Worm (Caenorhabditis elegans): ENCODE measurements around the gene C49F5.6.

C49F5.6 gene

DNA sequence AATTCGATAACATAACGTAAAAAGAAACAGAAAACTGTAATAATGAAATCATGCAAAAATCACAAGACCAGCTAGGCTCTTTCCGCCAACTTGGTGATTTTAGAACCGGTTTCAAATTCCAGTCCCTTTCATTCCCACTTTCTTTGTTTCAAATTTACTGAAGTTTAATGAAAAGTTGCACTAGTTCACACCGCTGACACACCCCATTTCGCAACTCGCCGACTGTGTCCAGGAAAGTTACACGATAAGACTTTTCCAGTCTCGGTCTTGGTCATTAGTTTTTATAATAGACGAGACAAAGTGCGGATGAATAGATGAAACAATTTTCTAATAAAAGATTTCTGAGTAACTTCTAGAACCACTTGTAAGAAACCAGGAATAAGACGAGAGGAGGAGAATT, 15.9 kb downstream of the C49F5.6 start:
- TF ChIP-seq dve-1 (tag; optimal IDR thresholded peaks at IDR 0.05): no peak
- no peak for TF ChIP-seq rnt-1 (tag; optimal IDR thresholded peaks at IDR 0.05)
- no peak for TF ChIP-seq C38D4.7 (GFP tag; optimal IDR thresholded peaks at IDR 0.05)
- TF ChIP-seq ceh-6 (GFP tag; optimal IDR thresholded peaks at IDR 0.05): no peak
- no peak for TF ChIP-seq lin-11 (tag; optimal IDR thresholded peaks at IDR 0.05)
- TF ChIP-seq pat-9 (tag; optimal IDR thresholded peaks at IDR 0.05): no peak
- TF ChIP-seq T23F11.4 (GFP tag; optimal IDR thresholded peaks at IDR 0.05): no peak
- no peak for TF ChIP-seq sox-2 (GFP tag; IDR thresholded peaks at IDR 0.05)
- no peak for TF ChIP-seq unc-86 (tag; optimal IDR thresholded peaks at IDR 0.05)
- no peak for TF ChIP-seq nfya-1 (tag; optimal IDR thresholded peaks at IDR 0.05)

DNA sequence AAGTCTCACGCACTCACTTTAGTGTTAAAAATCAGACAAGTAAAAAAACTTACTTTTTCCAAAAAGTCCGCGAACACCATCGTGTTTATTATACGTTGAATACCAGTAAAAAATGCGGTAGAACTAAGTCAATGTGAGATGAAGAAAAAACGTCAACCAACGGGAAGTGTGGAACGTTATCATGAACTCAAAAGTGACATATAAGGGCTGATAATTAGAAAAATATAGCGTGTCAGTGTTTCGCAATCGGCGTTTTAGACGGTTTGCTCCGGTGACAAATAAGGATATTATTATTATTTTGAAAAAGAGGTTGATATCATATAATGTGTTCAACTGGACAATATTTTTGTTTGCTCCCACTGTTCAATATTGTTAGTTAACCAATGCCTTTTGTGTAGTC, 16.8 kb downstream of the C49F5.6 start:
- no peak for TF ChIP-seq hlh-6 (tag; optimal IDR thresholded peaks at IDR 0.05)
- TF ChIP-seq nhr-11 (tag; optimal IDR thresholded peaks at IDR 0.05): no peak
- TF ChIP-seq ceh-31 (tag; optimal IDR thresholded peaks at IDR 0.05): no peak
- TF ChIP-seq mec-3 (tag; optimal IDR thresholded peaks at IDR 0.05; ENCODE audit: borderline replicate concordance): no peak
- TF ChIP-seq pag-3 (tag; optimal IDR thresholded peaks at IDR 0.05; ENCODE audit: borderline replicate concordance): no peak
- no peak for TF ChIP-seq C38D4.7 (GFP tag; optimal IDR thresholded peaks at IDR 0.05)
- no peak for TF ChIP-seq ceh-48 (tag; optimal IDR thresholded peaks at IDR 0.05)
- no peak for TF ChIP-seq ets-4 (tag; optimal IDR thresholded peaks at IDR 0.05)
- TF ChIP-seq C08G9.2 (tag; optimal IDR thresholded peaks at IDR 0.05): no peak
- no peak for TF ChIP-seq hlh-8 (tag; optimal IDR thresholded peaks at IDR 0.05)

DNA sequence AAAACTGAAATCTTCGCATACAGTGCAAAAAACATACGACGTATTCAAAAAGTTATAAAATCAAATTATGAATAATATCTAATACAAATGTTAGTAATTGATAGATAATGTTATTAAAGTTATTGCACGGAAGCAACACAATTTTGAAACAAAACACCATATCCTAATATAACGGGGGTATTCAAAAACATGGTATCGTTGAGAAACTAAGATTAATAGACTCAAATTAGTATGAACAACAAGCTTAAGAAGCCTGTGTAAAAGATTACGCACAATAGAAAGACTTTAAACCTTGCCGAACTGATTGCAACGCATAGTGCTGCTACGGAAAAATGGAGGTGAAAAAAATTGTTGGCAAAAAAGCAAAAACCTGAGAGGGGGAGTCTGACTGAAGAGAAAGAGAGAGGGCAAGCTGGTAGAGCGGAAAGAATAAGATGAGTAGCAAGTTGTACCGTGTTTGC, 17.4 kb downstream of the C49F5.6 start, which contains the start of gene sma-5:
TSS of gene sma-5 (minus strand) at position 51 of the 461 bp plus-strand sequence.
- no peak for TF ChIP-seq ceh-31 (tag; optimal IDR thresholded peaks at IDR 0.05)
- peak; percentile 39 for TF ChIP-seq pax-1 (tag; optimal IDR thresholded peaks at IDR 0.05)

DNA sequence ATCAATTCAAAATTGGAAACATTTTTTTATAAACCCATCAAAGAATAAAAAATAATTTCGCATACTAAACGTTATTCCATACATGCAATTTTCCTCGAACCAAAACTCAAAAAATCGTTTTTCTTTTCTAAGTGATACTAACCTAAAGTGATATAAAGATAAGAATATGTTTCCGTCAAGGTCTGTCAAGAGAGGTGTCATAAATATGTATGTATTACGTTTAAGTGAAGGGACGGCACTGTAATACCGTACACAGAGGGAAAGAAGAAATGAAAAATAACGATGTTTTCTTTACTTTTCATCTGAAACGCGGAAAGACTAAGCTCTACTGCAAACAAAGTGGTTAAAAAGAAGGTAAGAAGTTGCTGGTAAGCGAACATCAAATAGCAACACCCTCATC, 18.4 kb downstream of the C49F5.6 start:
- TF ChIP-seq ceh-22 (tag; optimal IDR thresholded peaks at IDR 0.05) (no peak), nhr-11 (tag; optimal IDR thresholded peaks at IDR 0.05) (no peak), C38D4.7 (GFP tag; optimal IDR thresholded peaks at IDR 0.05) (no peak), T23F11.4 (GFP tag; optimal IDR thresholded peaks at IDR 0.05) (no peak), ceh-14 (tag; optimal IDR thresholded peaks at IDR 0.05) (no peak), ref-2 (tag; optimal IDR thresholded peaks at IDR 0.05) (no peak), sdc-2 (tag; optimal IDR thresholded peaks at IDR 0.05) (no peak), tbx-7 (tag; optimal IDR thresholded peaks at IDR 0.05) (no peak), tbx-2 (tag; optimal IDR thresholded peaks at IDR 0.05) (no peak)

DNA sequence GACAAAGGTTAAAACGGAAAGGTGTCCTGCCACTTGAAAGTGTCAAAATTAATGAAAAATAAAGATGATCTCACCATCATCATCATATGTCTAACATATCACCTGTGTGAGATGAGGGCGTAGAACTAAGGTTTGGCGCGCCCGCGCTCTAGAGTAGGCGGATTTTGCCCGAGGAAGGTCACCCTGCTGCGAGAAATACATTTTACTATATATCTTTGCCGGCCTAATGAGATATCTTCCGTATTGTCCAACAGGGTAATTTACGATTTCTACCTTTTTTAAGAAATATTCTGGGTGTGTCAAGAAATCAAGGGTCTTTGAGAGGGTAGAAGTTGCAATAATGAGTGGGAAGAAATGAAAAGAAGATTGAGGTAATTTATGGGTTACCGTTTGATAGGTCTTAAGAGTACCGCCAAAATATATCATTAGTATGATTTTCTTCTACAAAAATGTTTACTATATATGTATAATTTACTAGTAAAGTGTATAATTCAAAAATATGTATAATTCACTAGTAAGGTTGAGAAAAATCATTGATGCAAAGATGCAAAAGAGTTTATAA, 19.9 kb downstream of the C49F5.6 start:
- TF ChIP-seq ahr-1 (tag; optimal IDR thresholded peaks at IDR 0.05) (no peak), ref-2 (tag; optimal IDR thresholded peaks at IDR 0.05) (peak; percentile 53)

DNA sequence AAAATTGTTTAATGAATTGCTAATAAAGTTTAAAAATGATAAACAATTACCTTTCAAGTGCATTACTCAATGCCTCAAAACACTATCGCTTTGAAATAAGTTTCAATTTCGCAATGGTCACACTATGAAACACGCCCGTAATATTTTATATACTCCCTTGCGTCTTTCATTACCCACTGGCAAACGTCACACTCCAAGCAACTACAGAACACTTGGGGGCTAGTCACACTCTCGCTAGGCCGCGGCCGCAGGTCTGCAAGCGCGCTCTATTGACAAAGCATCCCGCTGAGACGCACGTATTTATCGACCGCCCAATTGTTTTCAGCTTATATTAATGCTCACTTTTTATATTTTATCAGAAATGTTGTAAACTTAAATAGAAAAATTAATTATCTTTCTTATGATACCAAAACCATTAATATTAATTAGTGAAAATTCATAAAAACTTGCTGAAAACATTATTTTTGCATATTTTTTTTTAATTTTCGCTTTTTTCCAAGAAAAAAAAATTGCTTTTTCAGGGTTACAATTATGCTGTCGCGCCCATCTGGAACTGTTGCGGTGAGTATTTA, 29.9 kb downstream of the C49F5.6 start, which contains the start of the genes nmat-1 and ucr-2.1:
TSS of gene nmat-1 (minus strand) at position 136 of the 572 bp plus-strand sequence.
TSS of gene ucr-2.1 (plus strand) at position 522 of the 572 bp plus-strand sequence.
- TF ChIP-seq ceh-14 (tag; optimal IDR thresholded peaks at IDR 0.05): peak; percentile 62
- TF ChIP-seq unc-55 (GFP tag; optimal IDR thresholded peaks at IDR 0.05): peak; percentile 45
- TF ChIP-seq dve-1 (tag; optimal IDR thresholded peaks at IDR 0.05): peak; percentile 37
- TF ChIP-seq ceh-30 (tag; optimal IDR thresholded peaks at IDR 0.05): peak; percentile 36
- no peak for TF ChIP-seq ttx-3 (tag; optimal IDR thresholded peaks at IDR 0.05)
- no peak for TF ChIP-seq ceh-22 (tag; optimal IDR thresholded peaks at IDR 0.05)
- no peak for TF ChIP-seq hlh-8 (tag; optimal IDR thresholded peaks at IDR 0.05)
- TF ChIP-seq tbx-2 (tag; optimal IDR thresholded peaks at IDR 0.05): peak; percentile 54
- TF ChIP-seq ztf-16 (tag; optimal IDR thresholded peaks at IDR 0.05): peak; percentile 9
- TF ChIP-seq ceh-34 (tag; optimal IDR thresholded peaks at IDR 0.05): peak; percentile 12
- peak; percentile 33 for TF ChIP-seq unc-42 (tag; optimal IDR thresholded peaks at IDR 0.05)
- TF ChIP-seq ahr-1 (tag; optimal IDR thresholded peaks at IDR 0.05): no peak
- peak; percentile 35 for TF ChIP-seq rnt-1 (tag; optimal IDR thresholded peaks at IDR 0.05)
- peak; percentile 74 for TF ChIP-seq ceh-31 (tag; optimal IDR thresholded peaks at IDR 0.05)
- TF ChIP-seq pros-1 (tag; optimal IDR thresholded peaks at IDR 0.05): no peak
- peak; percentile 98 for TF ChIP-seq ref-2 (tag; optimal IDR thresholded peaks at IDR 0.05)
- peak; percentile 37 for TF ChIP-seq nfya-1 (tag; optimal IDR thresholded peaks at IDR 0.05)
- TF ChIP-seq ets-4 (tag; optimal IDR thresholded peaks at IDR 0.05): peak; percentile 46
- peak; percentile 64 for TF ChIP-seq C08G9.2 (tag; optimal IDR thresholded peaks at IDR 0.05)
- no peak for TF ChIP-seq pha-4 (tag; optimal IDR thresholded peaks at IDR 0.05)
- peak; percentile 18 for TF ChIP-seq pqm-1 (tag; optimal IDR thresholded peaks at IDR 0.05)
- TF ChIP-seq pha-2 (tag; optimal IDR thresholded peaks at IDR 0.05): peak; percentile 11
- TF ChIP-seq elt-2 (tag; optimal IDR thresholded peaks at IDR 0.05): peak; percentile 31
- TF ChIP-seq K09A11.1 (tag; optimal IDR thresholded peaks at IDR 0.05; ENCODE audit: insufficient read depth): no peak
- peak; percentile 29 for TF ChIP-seq ceh-48 (tag; optimal IDR thresholded peaks at IDR 0.05)

All from whole organism, late embryonic.